Worm (Caenorhabditis elegans) whole organism, late embryonic: ENCODE measurements around the gene R04B5.11.

Experiments
- F13H6.1 ChIP-seq: sonication (generic microtip); optimal IDR thresholded peaks from 2 replicates; lab custom pipeline; 2016; ENCODE audit warnings: missing genetic modification characterization, missing compliant biosample characterization
- K02D7.2 ChIP-seq: sonication (generic microtip); optimal IDR thresholded peaks from 2 replicates; lab custom pipeline; 2017; ENCODE audit warnings: mild to moderate bottlenecking, missing genetic modification characterization, missing compliant biosample characterization
- K09A11.1 ChIP-seq: sonication (generic microtip); optimal IDR thresholded peaks from 2 replicates; lab custom pipeline; 2017; ENCODE audit warnings: antibody characterized with exemption, mild to moderate bottlenecking, missing genetic modification characterization, missing compliant biosample characterization; ENCODE audit not compliant: insufficient read depth
- T23F11.4 ChIP-seq: fragments of 200-800 bp; sonication (Bioruptor generic); optimal IDR thresholded peaks from 2 replicates; lab custom pipeline; 2018; ENCODE audit warnings: mild to moderate bottlenecking, missing genetic modification characterization, missing compliant biosample characterization
- Y22D7AL.16 ChIP-seq: sonication (generic microtip); optimal IDR thresholded peaks from 2 replicates; lab custom pipeline; 2016; ENCODE audit warnings: missing genetic modification characterization, missing compliant biosample characterization
- ahr-1 ChIP-seq: sonication (generic microtip); optimal IDR thresholded peaks from 2 replicates; lab custom pipeline; 2016; ENCODE audit warnings: missing genetic modification characterization, missing compliant biosample characterization
- ama-1 ChIP-seq: fragments of 150-350 bp; optimal IDR thresholded peaks from 2 replicates; lab custom pipeline; 2014
- ceh-18 ChIP-seq: sonication (generic microtip); optimal IDR thresholded peaks from 2 replicates; lab custom pipeline; 2016; ENCODE audit warnings: missing genetic modification characterization, missing compliant biosample characterization
- ceh-31 ChIP-seq: sonication (generic microtip); optimal IDR thresholded peaks from 2 replicates; lab custom pipeline; 2016; ENCODE audit warnings: missing genetic modification characterization, missing compliant biosample characterization
- ceh-34 ChIP-seq: sonication (generic microtip); optimal IDR thresholded peaks from 2 replicates; lab custom pipeline; 2016; ENCODE audit warnings: mild to moderate bottlenecking, missing genetic modification characterization, missing compliant biosample characterization
- ceh-45 ChIP-seq: fragments of 200-800 bp; sonication (Bioruptor generic); IDR thresholded peaks from 2 replicates; pipeline ENCODE4 v1.3.6; 2022; ENCODE audit warnings: missing genetic modification reagents, missing genetic modification characterization, missing compliant biosample characterization
- ceh-9 ChIP-seq: sonication (generic microtip); optimal IDR thresholded peaks from 2 replicates; lab custom pipeline; 2016; ENCODE audit warnings: mild to moderate bottlenecking, missing genetic modification characterization, inconsistent platforms, missing compliant biosample characterization
- dve-1 ChIP-seq: sonication (generic microtip); optimal IDR thresholded peaks from 2 replicates; lab custom pipeline; 2017; ENCODE audit warnings: antibody characterized with exemption, mild to moderate bottlenecking, missing genetic modification characterization, missing compliant biosample characterization
- fax-1 ChIP-seq: sonication (generic microtip); optimal IDR thresholded peaks from 2 replicates; lab custom pipeline; 2016; ENCODE audit warnings: missing genotype, missing genetic modification characterization, missing compliant biosample characterization
- fkh-6 ChIP-seq: sonication (generic microtip); optimal IDR thresholded peaks from 2 replicates; lab custom pipeline; 2016; ENCODE audit warnings: missing genetic modification characterization, missing compliant biosample characterization
- gmeb-2 ChIP-seq: sonication (generic microtip); optimal IDR thresholded peaks from 2 replicates; lab custom pipeline; 2016; ENCODE audit warnings: missing genetic modification characterization, inconsistent platforms, missing compliant biosample characterization
- hlh-13 ChIP-seq: fragments of 200-800 bp; sonication (Bioruptor generic); optimal IDR thresholded peaks from 2 replicates; lab custom pipeline; 2018; ENCODE audit warnings: mild to moderate bottlenecking, missing genetic modification characterization, missing compliant biosample characterization
- hlh-15 ChIP-seq: sonication (generic microtip); optimal IDR thresholded peaks from 2 replicates; lab custom pipeline; 2016; ENCODE audit warnings: missing genetic modification characterization, missing compliant biosample characterization
- hlh-30 ChIP-seq: sonication (generic microtip); optimal IDR thresholded peaks from 2 replicates; lab custom pipeline; 2017; ENCODE audit warnings: antibody characterized with exemption, missing genetic modification characterization, missing compliant biosample characterization; ENCODE audit not compliant: insufficient read depth
- lin-11 ChIP-seq: fragments of 200-800 bp; sonication (Bioruptor generic); optimal IDR thresholded peaks from 2 replicates; lab custom pipeline; 2018; ENCODE audit warnings: mild to moderate bottlenecking, missing genetic modification characterization, missing compliant biosample characterization
- madf-2 ChIP-seq: sonication (generic microtip); optimal IDR thresholded peaks from 2 replicates; lab custom pipeline; 2017; ENCODE audit warnings: missing genetic modification characterization, missing compliant biosample characterization
- nhr-11 ChIP-seq: fragments of 150-350 bp; optimal IDR thresholded peaks from 2 replicates; lab custom pipeline; 2014; ENCODE audit warnings: missing biosample characterization, missing genetic modification characterization
- npax-4 ChIP-seq: sonication (generic microtip); optimal IDR thresholded peaks from 2 replicates; lab custom pipeline; 2016; ENCODE audit warnings: missing genetic modification characterization, missing compliant biosample characterization
- odd-2 ChIP-seq: sonication (generic microtip); optimal IDR thresholded peaks from 2 replicates; lab custom pipeline; 2017; ENCODE audit warnings: antibody characterized with exemption, mild to moderate bottlenecking, missing genetic modification characterization, missing compliant biosample characterization
- pat-9 ChIP-seq: fragments of 200-800 bp; sonication (Bioruptor generic); optimal IDR thresholded peaks from 2 replicates; lab custom pipeline; 2018; ENCODE audit warnings: mild to moderate bottlenecking, missing genetic modification characterization, moderate library complexity, missing compliant biosample characterization
- pha-4 ChIP-seq: fragments of 150-350 bp; optimal IDR thresholded peaks from 2 replicates; lab custom pipeline; 2018; ENCODE audit warnings: missing biosample characterization, missing genetic modification reagents, missing genetic modification characterization
- pqm-1 ChIP-seq: sonication (generic microtip); optimal IDR thresholded peaks from 2 replicates; lab custom pipeline; 2016; ENCODE audit warnings: missing genetic modification characterization, missing compliant biosample characterization
- pros-1 ChIP-seq: fragments of 150-350 bp; optimal IDR thresholded peaks from 2 replicates; lab custom pipeline; 2014; ENCODE audit warnings: missing biosample characterization, missing genetic modification reagents, missing genetic modification characterization
- ref-2 ChIP-seq: sonication (generic microtip); optimal IDR thresholded peaks from 2 replicates; lab custom pipeline; 2016; ENCODE audit warnings: missing genetic modification characterization, missing compliant biosample characterization
- sox-4 ChIP-seq: sonication (generic microtip); optimal IDR thresholded peaks from 2 replicates; lab custom pipeline; 2017; ENCODE audit warnings: mild to moderate bottlenecking, missing genetic modification characterization, inconsistent platforms, missing compliant biosample characterization
- syd-9 ChIP-seq: sonication (generic microtip); optimal IDR thresholded peaks from 2 replicates; lab custom pipeline; 2016; ENCODE audit warnings: mild to moderate bottlenecking, missing genetic modification characterization, moderate library complexity, missing compliant biosample characterization
- tbx-2 ChIP-seq: sonication (generic microtip); optimal IDR thresholded peaks from 2 replicates; lab custom pipeline; 2016; ENCODE audit warnings: missing genetic modification characterization, missing compliant biosample characterization
- unc-42 ChIP-seq: sonication (generic microtip); optimal IDR thresholded peaks from 2 replicates; lab custom pipeline; 2016; ENCODE audit warnings: missing genotype, missing genetic modification characterization, missing compliant biosample characterization
- unc-86 ChIP-seq: sonication (generic microtip); optimal IDR thresholded peaks from 2 replicates; lab custom pipeline; 2016; ENCODE audit warnings: missing genetic modification characterization, missing compliant biosample characterization
- zip-5 ChIP-seq: sonication (generic microtip); optimal IDR thresholded peaks from 2 replicates; lab custom pipeline; 2016; ENCODE audit warnings: missing genetic modification characterization, missing compliant biosample characterization
- ztf-16 ChIP-seq: sonication (generic microtip); optimal IDR thresholded peaks from 2 replicates; lab custom pipeline; 2017; ENCODE audit warnings: missing genetic modification characterization, missing compliant biosample characterization

Gene R04B5.11

DNA sequence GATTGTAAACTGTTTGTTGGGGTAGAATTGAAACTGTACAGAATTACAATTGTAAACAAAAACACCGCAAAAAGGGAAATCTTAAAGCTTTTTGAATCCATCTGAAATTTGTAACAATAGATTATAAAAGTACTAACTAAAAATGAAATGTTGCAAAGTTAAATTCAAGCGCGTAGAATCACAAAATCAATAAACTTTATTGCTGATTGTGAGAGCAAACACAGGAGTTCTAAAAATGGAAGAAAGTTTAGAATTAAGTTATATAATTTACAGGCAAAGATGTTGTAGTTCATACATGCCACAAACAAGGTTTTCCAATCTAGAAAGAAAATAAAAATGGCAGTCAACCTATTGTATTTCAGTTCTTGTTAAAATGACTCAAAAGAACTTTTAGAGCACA, 21.1 kb upstream of the R04B5.11 start, which contains the start of gene C08B6.3:
Gene C08B6.3, minus strand, starts transcription at position 101 of the 400 bp plus-strand sequence.
- no peak for TF ChIP-seq pat-9 (tag; lab: Kevin White, UChicago)
- TF ChIP-seq sox-4, result no peak
- no peak for TF ChIP-seq pros-1

DNA sequence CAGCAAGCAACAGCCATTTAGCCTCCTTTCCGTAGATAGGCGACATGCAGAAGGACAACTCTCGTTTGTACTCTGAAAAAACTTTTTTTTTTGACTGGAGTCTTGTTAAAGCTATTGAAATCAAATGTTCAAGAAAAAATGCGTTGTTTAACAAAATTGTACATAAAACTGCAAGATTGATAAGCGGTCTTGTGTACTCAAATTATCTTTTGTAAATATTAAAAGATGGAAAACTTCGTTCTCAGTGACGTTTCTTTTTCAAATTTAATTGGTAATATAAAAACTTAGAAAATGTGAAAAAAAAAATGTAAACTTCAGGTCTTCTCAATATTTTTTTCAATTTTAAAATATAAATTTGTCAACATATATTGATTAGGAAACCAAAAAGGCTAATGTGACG, 20.1 kb upstream of the R04B5.11 start:
- TF ChIP-seq ama-1 (lab: Kevin White, UChicago) (no peak), fax-1 (tag; lab: Kevin White, UChicago) (no peak), F13H6.1 (tag; lab: Kevin White, UChicago) (no peak), T23F11.4 (GFP tag; lab: Kevin White, UChicago) (no peak), K09A11.1 (no peak), zip-5 (tag; lab: Kevin White, UChicago) (no peak), K02D7.2 (tag; lab: Kevin White, UChicago) (no peak), dve-1 (tag; lab: Kevin White, UChicago) (no peak), Y22D7AL.16 (tag; lab: Kevin White, UChicago) (no peak), pqm-1 (tag; lab: Kevin White, UChicago) (no peak), ztf-16 (tag; lab: Kevin White, UChicago) (no peak), hlh-30 (no peak), pha-4 (tag; lab: Kevin White, UChicago) (no peak), unc-86 (tag; lab: Kevin White, UChicago) (no peak), ceh-18 (no peak), odd-2 (tag; lab: Kevin White, UChicago) (no peak), hlh-13 (GFP tag; lab: Kevin White, UChicago) (no peak), ceh-31 (tag; lab: Kevin White, UChicago) (no peak), ceh-34 (tag; lab: Kevin White, UChicago) (no peak), tbx-2 (no peak)

DNA sequence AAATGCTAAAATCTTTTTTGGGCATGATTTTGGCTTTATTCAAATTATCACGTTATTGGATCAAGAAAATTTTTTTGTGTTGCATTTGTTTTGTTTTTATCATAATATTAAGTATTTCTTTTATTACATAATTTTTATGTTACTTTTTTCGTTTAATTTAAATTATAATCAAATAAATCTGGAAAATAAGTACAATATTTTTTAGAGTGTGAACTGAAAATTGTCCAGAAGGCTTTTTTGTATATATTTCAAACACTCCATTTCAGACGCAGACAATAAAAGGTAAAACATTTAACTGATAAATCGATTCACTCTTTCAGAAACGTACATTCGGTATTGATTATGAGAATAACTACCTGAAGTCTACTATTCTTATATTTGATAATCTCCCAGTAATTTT, 16.3 kb upstream of the R04B5.11 start, which contains the start of gene C08B6.11:
Gene C08B6.11, plus strand, starts transcription at position 301 of the 400 bp plus-strand sequence.
- TF ChIP-seq ceh-9 (tag; lab: Kevin White, UChicago), result no peak

DNA sequence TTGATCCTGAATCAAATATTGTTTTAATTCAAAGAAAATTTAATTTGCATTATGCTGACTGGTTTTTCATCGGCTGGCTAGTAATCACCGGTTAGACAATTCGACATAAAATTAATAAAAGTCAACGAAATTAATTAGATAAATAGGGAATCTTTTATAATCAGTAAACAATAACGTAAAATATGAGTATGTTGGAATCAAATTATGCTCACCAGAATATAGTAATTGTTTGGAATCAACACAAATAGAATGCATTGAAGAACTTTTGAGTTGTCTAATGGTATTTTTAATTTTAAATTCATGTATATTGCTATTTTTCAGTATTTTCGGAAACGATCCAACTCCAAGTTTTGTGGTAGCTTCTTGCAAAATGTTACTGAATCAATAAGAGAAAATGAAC, 14.4 kb upstream of the R04B5.11 start, which contains the start of gene C08B6.2:
Gene C08B6.2, plus strand, starts transcription at position 301 of the 400 bp plus-strand sequence.
- no peak for TF ChIP-seq ceh-34 (tag; lab: Kevin White, UChicago)
- no peak for TF ChIP-seq zip-5 (tag; lab: Kevin White, UChicago)
- no peak for TF ChIP-seq dve-1 (tag; lab: Kevin White, UChicago)
- TF ChIP-seq madf-2 (tag; lab: Kevin White, UChicago), result no peak
- no peak for TF ChIP-seq ceh-45
- no peak for TF ChIP-seq pros-1
- no peak for TF ChIP-seq ref-2
- TF ChIP-seq npax-4 (tag; lab: Kevin White, UChicago), result no peak
- no peak for TF ChIP-seq hlh-15 (tag; lab: Kevin White, UChicago)

DNA sequence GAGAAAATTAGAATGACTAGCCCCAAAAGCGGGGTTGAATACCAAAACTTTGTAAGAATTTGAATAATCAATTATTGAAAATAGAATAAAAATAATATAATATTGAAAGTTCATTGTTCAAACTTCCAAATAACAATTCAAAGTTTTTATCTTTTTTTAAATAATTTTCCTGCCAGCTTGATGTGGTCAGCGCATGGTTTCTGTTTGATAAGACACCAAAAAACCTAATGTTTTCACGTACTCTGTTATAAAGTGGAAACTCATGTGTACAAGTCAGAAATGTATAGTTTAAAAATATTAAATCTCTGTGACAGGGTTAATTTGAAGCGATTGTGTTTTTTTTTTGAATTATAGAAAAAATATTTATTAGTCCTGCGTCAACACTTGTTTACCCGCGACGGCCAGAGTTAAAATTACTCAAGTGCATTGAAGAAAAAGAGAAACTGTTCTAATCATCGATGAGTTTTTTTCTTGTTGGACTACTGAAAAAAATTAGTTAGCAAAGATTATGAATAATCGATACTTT, 13.8 kb upstream of the R04B5.11 start, which contains the start of gene ugt-17:
Gene ugt-17, minus strand, starts transcription at position 180 of the 526 bp plus-strand sequence.
- TF ChIP-seq syd-9 (tag; lab: Kevin White, UChicago) (no peak), nhr-11 (tag; lab: Kevin White, UChicago) (no peak), gmeb-2 (tag; lab: Kevin White, UChicago) (no peak), ahr-1 (tag; lab: Kevin White, UChicago) (no peak), ref-2 (no peak), fkh-6 (no peak), F13H6.1 (tag; lab: Kevin White, UChicago) (no peak), hlh-30 (no peak), dve-1 (tag; lab: Kevin White, UChicago) (no peak), unc-42 (no peak), lin-11 (tag; lab: Kevin White, UChicago) (no peak)
